Worm (Caenorhabditis elegans) whole organism, L3 larva: Measurements from ENCODE around the gene B0034.5.

Experiments used
- egl-27 ChIP-seq: sonication (generic microtip); optimal IDR thresholded peaks from 4 replicates; lab custom pipeline; 2017; ENCODE audit warnings: missing biosample characterization, missing genetic modification reagents, missing genetic modification characterization
- nfya-1 ChIP-seq: sonication (generic microtip); optimal IDR thresholded peaks from 2 replicates; lab custom pipeline; 2017; ENCODE audit warnings: missing genetic modification characterization, mild to moderate bottlenecking, missing compliant biosample characterization, antibody characterized with exemption, moderate library complexity; ENCODE audit not compliant: insufficient read depth
- nhr-28 ChIP-seq: fragments of 150-350 bp; optimal IDR thresholded peaks from 2 replicates; lab custom pipeline; 2014; ENCODE audit warnings: missing biosample characterization, missing genetic modification characterization
- snpc-4 ChIP-seq: fragments of 150-350 bp; optimal IDR thresholded peaks from 2 replicates; lab custom pipeline; 2014; ENCODE audit warnings: missing biosample characterization, missing genetic modification characterization
- ztf-11 ChIP-seq: fragments of 150-350 bp; optimal IDR thresholded peaks from 2 replicates; lab custom pipeline; 2014; ENCODE audit warnings: missing biosample characterization, missing genetic modification characterization

DNA sequence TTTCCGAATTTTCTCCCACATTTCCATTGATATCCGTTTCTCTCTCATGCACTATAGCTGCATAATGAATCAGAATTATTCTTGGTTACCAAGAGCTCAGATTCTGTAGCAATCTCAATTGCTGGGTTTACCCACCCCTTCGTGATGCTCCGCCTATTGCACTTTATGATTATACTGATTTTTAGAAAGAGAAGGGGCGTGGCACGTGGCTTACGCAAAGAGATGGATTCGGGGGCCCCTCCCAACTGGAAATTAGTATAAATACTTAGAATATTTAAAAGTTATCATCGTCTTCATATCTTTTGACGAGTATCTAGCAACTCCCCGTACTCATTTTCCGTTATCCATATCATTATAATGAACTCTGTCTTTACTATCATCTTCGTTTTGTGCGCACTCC is 25.4 kb upstream of the B0034.5 start, which contains the start of gene ins-6:
- TF ChIP-seq nfya-1 (tag; lab: Kevin White, UChicago) = no peak
- no peak for TF ChIP-seq ztf-11 (tag; lab: Kevin White, UChicago)
- no peak for TF ChIP-seq egl-27
- no peak for TF ChIP-seq snpc-4 (tag; lab: Kevin White, UChicago)
- TF ChIP-seq nhr-28 (tag; lab: Kevin White, UChicago) = no peak
